Worm (Caenorhabditis elegans): ENCODE data around the gene F46C8.3.

DNA sequence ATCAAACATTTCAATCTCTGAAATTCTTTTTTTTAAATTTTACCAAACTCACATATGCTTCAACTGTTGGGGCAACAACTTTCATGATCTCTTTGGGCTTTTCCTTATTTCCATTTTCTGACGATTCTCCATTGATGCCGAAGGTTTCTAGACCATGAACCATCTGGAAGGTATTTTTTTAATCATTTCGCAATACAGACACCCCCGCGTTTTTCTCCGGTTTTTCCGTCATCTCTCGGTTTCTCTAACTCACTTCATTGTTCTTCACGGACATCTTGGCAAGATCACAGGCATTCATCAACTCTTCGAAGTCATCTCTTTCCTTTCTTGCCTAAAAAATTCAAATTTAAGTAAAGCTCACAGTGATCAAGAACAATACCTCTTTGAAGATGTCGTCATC is 47.8 kb downstream of the F46C8.3 start:
- TF ChIP-seq elt-3 (tag; optimal IDR thresholded peaks at IDR 0.05) (no peak), pha-4 (tag; optimal IDR thresholded peaks at IDR 0.05) (no peak), unc-62 (GFP tag; optimal IDR thresholded peaks at IDR 0.05) (no peak), nhr-28 (tag; optimal IDR thresholded peaks at IDR 0.05) (no peak), nhr-76 (tag; optimal IDR thresholded peaks at IDR 0.05) (no peak), ham-2 (GFP tag; optimal IDR thresholded peaks at IDR 0.05) (no peak), drap-1 (GFP tag; optimal IDR thresholded peaks at IDR 0.05) (no peak), nhr-237 (tag; optimal IDR thresholded peaks at IDR 0.05) (no peak)
